Worm (Caenorhabditis elegans) whole organism, midembryonic: ENCODE data around the gene T08B1.4.

Experiments used
- T22C8.4 ChIP-seq: fragments of 200-800 bp; sonication (Bioruptor generic); IDR thresholded peaks from 2 replicates; pipeline ENCODE4 v1.3.6; 2022; ENCODE audit warnings: missing genetic modification characterization, missing compliant biosample characterization
- cog-1 ChIP-seq: sonication (generic microtip); optimal IDR thresholded peaks from 2 replicates; lab custom pipeline; 2016; ENCODE audit warnings: missing genetic modification characterization, missing compliant biosample characterization
- flt-1 ChIP-seq: fragments of 200-800 bp; sonication (Bioruptor generic); IDR thresholded peaks from 2 replicates; pipeline ENCODE4 v1.3.6; 2022; ENCODE audit warnings: missing genetic modification characterization, missing compliant biosample characterization
- klf-2 ChIP-seq: fragments of 200-800 bp; sonication (Bioruptor generic); conservative IDR thresholded peaks from 2 replicates; pipeline ENCODE4 v1.3.6; 2022; ENCODE audit warnings: missing genetic modification reagents, missing genetic modification characterization, missing compliant biosample characterization
- med-1 ChIP-seq: sonication (generic microtip); optimal IDR thresholded peaks from 2 replicates; lab custom pipeline; 2017; ENCODE audit warnings: missing genetic modification characterization, mild to moderate bottlenecking, missing compliant biosample characterization, antibody characterized with exemption, missing genetic modification reagents; ENCODE audit not compliant: insufficient read depth
- ref-1 ChIP-seq: fragments of 200-800 bp; sonication (Bioruptor generic); conservative IDR thresholded peaks from 2 replicates; pipeline ENCODE4 v1.3.6; 2022; ENCODE audit warnings: missing genetic modification reagents, missing genetic modification characterization, missing compliant biosample characterization
- tab-1 ChIP-seq: fragments of 200-800 bp; sonication (Bioruptor generic); IDR thresholded peaks from 2 replicates; pipeline ENCODE4 v1.3.6; 2022; ENCODE audit warnings: missing genetic modification characterization, missing compliant biosample characterization
- ztf-23 ChIP-seq: fragments of 200-800 bp; sonication (Bioruptor generic); IDR thresholded peaks from 2 replicates; pipeline ENCODE4 v1.3.6; 2022; ENCODE audit warnings: missing genetic modification reagents, missing genetic modification characterization, missing compliant biosample characterization
- ztf-29 ChIP-seq: fragments of 200-800 bp; sonication (Bioruptor generic); IDR thresholded peaks from 2 replicates; pipeline ENCODE4 v1.3.6; 2022; ENCODE audit warnings: missing genetic modification reagents, missing genetic modification characterization, missing compliant biosample characterization

Gene T08B1.4

DNA sequence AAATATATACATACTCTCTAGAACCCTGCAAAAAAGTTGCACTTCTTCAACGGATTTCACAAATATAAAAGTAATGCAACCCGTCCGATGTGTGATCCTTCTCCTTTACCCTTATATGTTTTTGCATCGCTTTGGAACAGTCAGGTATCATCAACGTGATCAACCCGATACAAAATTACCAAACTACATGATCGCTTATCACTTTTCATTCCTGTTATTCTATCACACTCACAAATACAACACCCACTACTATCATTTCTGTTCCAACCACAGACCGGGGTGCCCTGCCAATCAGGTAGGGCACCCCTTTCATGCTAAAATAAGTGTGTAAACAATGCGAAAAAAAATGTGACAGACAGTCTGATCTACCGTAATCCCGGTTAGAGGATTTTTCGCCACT, 12.1 kb upstream of the T08B1.4 start:
- TF ChIP-seq ztf-23 (GFP tag; lab: Robert Waterston, UW) = no peak
- TF ChIP-seq flt-1 (GFP tag; lab: Robert Waterston, UW) = no peak
- TF ChIP-seq ref-1 (GFP tag; lab: Robert Waterston, UW) = no peak
- TF ChIP-seq klf-2 (GFP tag; lab: Robert Waterston, UW) = no peak
- TF ChIP-seq cog-1 (tag; lab: Kevin White, UChicago) = no peak
- no peak for TF ChIP-seq tab-1 (GFP tag; lab: Robert Waterston, UW)
- no peak for TF ChIP-seq med-1 (GFP tag; lab: Kevin White, UChicago)
- no peak for TF ChIP-seq T22C8.4 (GFP tag; lab: Robert Waterston, UW)
- no peak for TF ChIP-seq ztf-29 (GFP tag; lab: Robert Waterston, UW)

DNA sequence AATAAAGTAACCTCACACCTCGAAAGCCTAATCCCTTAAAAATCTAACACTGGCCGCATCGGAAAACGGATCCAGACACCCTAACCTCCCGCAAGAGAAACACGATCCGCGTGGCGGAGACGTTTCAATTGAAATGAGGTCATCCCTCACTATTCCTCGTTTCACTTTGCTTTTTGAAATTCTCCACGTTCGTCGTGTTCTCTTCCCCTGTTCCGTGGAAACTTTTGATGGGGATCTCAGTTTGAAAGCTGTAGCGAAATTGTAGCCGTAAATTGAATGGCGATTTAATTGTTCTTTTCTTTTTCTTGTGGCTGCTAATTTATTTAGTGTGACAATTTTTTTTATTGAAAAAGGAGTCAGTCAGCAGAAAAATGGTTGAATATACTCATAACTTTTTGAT, 10.3 kb upstream of the T08B1.4 start:
- TF ChIP-seq med-1 (GFP tag; lab: Kevin White, UChicago) = no peak
- no peak for TF ChIP-seq flt-1 (GFP tag; lab: Robert Waterston, UW)
- TF ChIP-seq cog-1 (tag; lab: Kevin White, UChicago) = no peak
- no peak for TF ChIP-seq ztf-23 (GFP tag; lab: Robert Waterston, UW)
- TF ChIP-seq tab-1 (GFP tag; lab: Robert Waterston, UW) = no peak
- TF ChIP-seq klf-2 (GFP tag; lab: Robert Waterston, UW) = no peak
- TF ChIP-seq ztf-29 (GFP tag; lab: Robert Waterston, UW) = no peak
- no peak for TF ChIP-seq ref-1 (GFP tag; lab: Robert Waterston, UW)
- no peak for TF ChIP-seq T22C8.4 (GFP tag; lab: Robert Waterston, UW)

DNA sequence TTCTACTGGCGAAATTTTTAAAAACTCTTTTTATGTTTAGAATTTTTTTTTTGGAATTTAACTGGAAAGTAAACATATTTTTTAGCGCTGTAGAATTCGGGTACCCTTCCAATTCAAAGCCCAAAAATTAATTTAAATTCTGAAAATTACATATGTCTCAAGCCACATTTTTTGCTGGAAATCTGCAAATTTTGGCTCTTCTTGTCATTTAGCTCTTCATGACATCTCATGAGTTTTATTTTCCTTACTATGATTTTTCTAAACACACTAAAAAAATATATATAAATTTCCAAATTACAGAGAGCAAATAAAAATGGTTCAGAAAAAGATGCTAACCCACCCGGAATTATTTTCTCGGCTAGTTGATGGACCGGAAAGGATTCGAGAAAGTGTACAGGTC, 9.8 kb upstream of the T08B1.4 start, which contains the start of gene acs-3:
Gene acs-3 (plus strand): TSS at position 301 of the 400 bp plus-strand sequence.
- TF ChIP-seq ref-1 (GFP tag; lab: Robert Waterston, UW) = no peak
- no peak for TF ChIP-seq cog-1 (tag; lab: Kevin White, UChicago)
- no peak for TF ChIP-seq flt-1 (GFP tag; lab: Robert Waterston, UW)
- no peak for TF ChIP-seq med-1 (GFP tag; lab: Kevin White, UChicago)
- TF ChIP-seq T22C8.4 (GFP tag; lab: Robert Waterston, UW) = no peak
- no peak for TF ChIP-seq ztf-23 (GFP tag; lab: Robert Waterston, UW)
- TF ChIP-seq tab-1 (GFP tag; lab: Robert Waterston, UW) = no peak
- no peak for TF ChIP-seq ztf-29 (GFP tag; lab: Robert Waterston, UW)
- TF ChIP-seq klf-2 (GFP tag; lab: Robert Waterston, UW) = no peak

DNA sequence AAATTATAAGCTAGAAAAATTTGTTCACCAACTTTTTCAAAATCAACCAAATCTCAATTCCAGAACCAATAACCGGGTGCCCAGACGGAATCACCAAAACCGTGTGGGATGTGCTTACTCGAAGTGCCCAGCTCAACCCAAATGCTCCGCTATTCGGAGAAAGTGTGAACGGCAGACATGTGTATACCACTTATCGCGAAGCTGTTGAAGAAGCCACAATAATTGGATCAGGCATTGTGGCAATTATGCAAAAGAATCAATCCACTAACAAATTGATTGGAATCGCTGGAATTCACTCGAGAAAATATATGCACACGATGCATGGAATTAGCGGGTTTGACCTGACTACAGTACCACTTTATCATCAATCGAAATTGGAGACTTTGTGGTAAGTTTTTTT, 9.4 kb upstream of the T08B1.4 start:
- TF ChIP-seq klf-2 (GFP tag; lab: Robert Waterston, UW) = no peak
- no peak for TF ChIP-seq cog-1 (tag; lab: Kevin White, UChicago)
- TF ChIP-seq tab-1 (GFP tag; lab: Robert Waterston, UW) = no peak
- TF ChIP-seq flt-1 (GFP tag; lab: Robert Waterston, UW) = no peak
- TF ChIP-seq ztf-23 (GFP tag; lab: Robert Waterston, UW) = no peak
- TF ChIP-seq med-1 (GFP tag; lab: Kevin White, UChicago) = no peak
- TF ChIP-seq ref-1 (GFP tag; lab: Robert Waterston, UW) = no peak
- no peak for TF ChIP-seq ztf-29 (GFP tag; lab: Robert Waterston, UW)
- TF ChIP-seq T22C8.4 (GFP tag; lab: Robert Waterston, UW) = no peak

DNA sequence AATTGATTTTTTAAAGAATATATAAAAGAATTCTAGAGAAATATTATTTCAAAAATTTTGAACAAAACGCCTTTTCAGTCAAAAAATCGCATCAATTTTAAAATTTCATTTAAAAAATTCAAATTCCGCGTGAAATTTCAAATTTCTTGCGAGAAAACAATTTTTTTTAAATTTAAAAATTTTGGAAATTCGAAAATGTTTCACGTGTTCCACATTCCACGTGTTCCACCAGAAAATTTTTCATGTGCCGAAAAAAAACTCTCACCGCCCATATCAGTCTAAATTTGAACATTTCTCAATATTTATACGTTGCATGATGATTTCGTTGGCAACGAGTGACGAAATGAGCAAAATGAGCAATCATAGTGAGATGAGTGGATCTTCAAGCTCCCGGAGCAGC, 4.0 kb upstream of the T08B1.4 start, which contains the start of gene fbxa-201:
Gene fbxa-201 (plus strand): TSS at position 301 of the 400 bp plus-strand sequence.
- TF ChIP-seq ztf-23 (GFP tag; lab: Robert Waterston, UW) (no peak), flt-1 (GFP tag; lab: Robert Waterston, UW) (no peak), ztf-29 (GFP tag; lab: Robert Waterston, UW) (no peak), med-1 (GFP tag; lab: Kevin White, UChicago) (no peak), tab-1 (GFP tag; lab: Robert Waterston, UW) (no peak), ref-1 (GFP tag; lab: Robert Waterston, UW) (no peak), klf-2 (GFP tag; lab: Robert Waterston, UW) (no peak), cog-1 (tag; lab: Kevin White, UChicago) (no peak), T22C8.4 (GFP tag; lab: Robert Waterston, UW) (no peak)

DNA sequence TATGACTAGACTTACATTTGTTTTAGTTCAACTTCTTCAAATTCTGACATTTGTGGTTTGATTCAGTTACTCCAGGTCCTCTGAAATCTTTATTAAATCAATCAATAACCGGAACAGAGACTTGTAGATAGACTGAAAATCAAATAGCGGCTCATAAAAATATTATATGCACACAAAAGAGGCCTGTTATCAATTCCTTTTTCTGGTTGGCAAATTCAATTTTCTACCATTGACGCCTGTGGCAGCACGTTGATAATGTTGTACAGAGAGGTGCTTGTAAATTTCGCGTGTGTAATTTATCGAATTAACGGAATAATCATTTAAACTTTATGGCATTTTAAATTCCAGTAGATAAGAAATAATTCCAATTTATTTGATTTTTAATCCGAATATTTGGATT, 7.9 kb downstream of the T08B1.4 start, which contains the start of gene T08B1.1:
Gene T08B1.1 (minus strand): TSS at position 92 of the 400 bp plus-strand sequence.
- no peak for TF ChIP-seq klf-2 (GFP tag; lab: Robert Waterston, UW)
- TF ChIP-seq flt-1 (GFP tag; lab: Robert Waterston, UW) = no peak
- no peak for TF ChIP-seq ztf-29 (GFP tag; lab: Robert Waterston, UW)
- TF ChIP-seq ztf-23 (GFP tag; lab: Robert Waterston, UW) = no peak
- TF ChIP-seq tab-1 (GFP tag; lab: Robert Waterston, UW) = no peak
- TF ChIP-seq T22C8.4 (GFP tag; lab: Robert Waterston, UW) = no peak

DNA sequence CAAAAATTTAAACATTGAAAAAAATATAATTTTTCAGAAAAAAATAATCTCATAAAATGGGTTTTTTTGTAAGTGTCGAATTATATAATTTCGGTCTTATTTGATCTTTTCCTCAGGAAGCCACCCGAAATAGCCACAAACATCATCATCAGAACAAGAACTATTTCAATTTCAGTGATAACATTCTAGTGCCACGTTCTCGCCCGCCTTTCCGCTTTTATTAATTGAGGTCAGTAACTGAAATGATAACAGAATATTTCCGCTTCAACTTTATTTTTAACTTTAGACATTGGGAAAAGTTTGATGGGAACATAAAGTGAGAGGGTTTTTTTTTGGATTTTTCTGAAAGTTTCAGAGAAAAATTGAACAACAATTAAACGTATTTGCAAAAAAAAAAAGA, 10.2 kb downstream of the T08B1.4 start:
- TF ChIP-seq T22C8.4 (GFP tag; lab: Robert Waterston, UW) = no peak
- no peak for TF ChIP-seq ref-1 (GFP tag; lab: Robert Waterston, UW)
- TF ChIP-seq ztf-29 (GFP tag; lab: Robert Waterston, UW) = no peak
- no peak for TF ChIP-seq klf-2 (GFP tag; lab: Robert Waterston, UW)
- no peak for TF ChIP-seq cog-1 (tag; lab: Kevin White, UChicago)
- no peak for TF ChIP-seq ztf-23 (GFP tag; lab: Robert Waterston, UW)
- no peak for TF ChIP-seq tab-1 (GFP tag; lab: Robert Waterston, UW)
- TF ChIP-seq med-1 (GFP tag; lab: Kevin White, UChicago) = no peak
- TF ChIP-seq flt-1 (GFP tag; lab: Robert Waterston, UW) = no peak

DNA sequence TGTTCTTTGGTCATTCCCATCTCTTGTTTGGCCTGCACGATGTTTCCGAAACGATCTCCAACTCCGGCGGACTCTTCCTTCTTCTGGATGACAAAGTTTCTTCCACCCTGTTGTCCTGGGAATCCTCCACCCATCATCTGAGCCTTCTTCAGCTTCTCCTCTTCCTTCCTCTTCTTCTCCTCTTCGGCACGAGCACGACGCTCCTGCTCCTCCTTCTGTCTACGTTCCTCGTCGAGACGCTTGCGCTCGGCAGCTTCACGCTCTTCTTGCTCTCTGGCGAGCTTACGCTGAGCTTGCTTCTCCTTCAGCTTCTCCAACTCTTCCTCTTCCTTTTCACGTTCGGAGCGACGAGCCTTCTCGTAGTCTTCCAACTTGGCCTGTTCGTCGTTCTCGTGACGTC, 12.3 kb downstream of the T08B1.4 start:
- TF ChIP-seq klf-2 (GFP tag; lab: Robert Waterston, UW) (no peak), ztf-23 (GFP tag; lab: Robert Waterston, UW) (no peak), tab-1 (GFP tag; lab: Robert Waterston, UW) (no peak), flt-1 (GFP tag; lab: Robert Waterston, UW) (no peak), ref-1 (GFP tag; lab: Robert Waterston, UW) (no peak)

DNA sequence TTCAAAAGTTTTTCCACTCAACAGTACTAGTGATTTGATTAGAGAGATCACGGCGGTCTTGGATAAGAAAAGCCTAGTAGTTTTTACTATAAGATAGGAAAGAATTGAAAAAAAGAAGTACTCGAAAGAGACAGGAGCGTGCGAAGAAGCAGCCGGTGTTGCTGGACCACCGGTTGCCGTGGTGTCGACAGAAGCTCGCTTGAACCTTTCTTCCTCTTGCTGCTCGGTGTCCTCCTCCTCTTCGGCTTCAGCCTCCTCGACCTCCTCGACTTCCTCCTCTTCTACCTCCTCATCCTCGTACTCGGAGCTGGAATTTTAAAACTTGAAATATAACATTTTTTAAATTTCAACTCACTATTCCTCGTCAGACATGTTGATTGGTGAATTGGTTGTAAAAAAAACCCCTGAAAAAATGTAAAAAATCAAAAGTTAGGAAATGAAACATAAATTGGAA, 13.5 kb downstream of the T08B1.4 start, which contains the start of gene tnt-4:
Gene tnt-4 (minus strand): TSS at position 404 of the 454 bp plus-strand sequence.
- TF ChIP-seq T22C8.4 (GFP tag; lab: Robert Waterston, UW) (no peak), tab-1 (GFP tag; lab: Robert Waterston, UW) (no peak), klf-2 (GFP tag; lab: Robert Waterston, UW) (no peak), ztf-29 (GFP tag; lab: Robert Waterston, UW) (no peak), flt-1 (GFP tag; lab: Robert Waterston, UW) (no peak), med-1 (GFP tag; lab: Kevin White, UChicago) (no peak), cog-1 (tag; lab: Kevin White, UChicago) (no peak), ztf-23 (GFP tag; lab: Robert Waterston, UW) (no peak)
